Fruit fly (Drosophila melanogaster) whole organism, pupa: ENCODE measurements around the gene CG17154.

ENCODE experiments used
- CG10348 ChIP-seq: fragments of 200-800 bp; sonication (Bioruptor generic); IDR thresholded peaks from 2 replicates; pipeline ENCODE4 v1.3.6; 2022; ENCODE audit warnings: missing biosample characterization, missing genetic modification characterization
- CG12605 ChIP-seq: fragments of 200-800 bp; sonication (Bioruptor generic); IDR thresholded peaks from 2 replicates; pipeline ENCODE4 v1.3.6; 2022; ENCODE audit warnings: missing biosample characterization, missing genetic modification characterization
- CG13204 ChIP-seq: fragments of 200-800 bp; sonication (Bioruptor generic); optimal IDR thresholded peaks from 2 replicates; lab custom pipeline; 2018; ENCODE audit warnings: missing biosample characterization, mild to moderate bottlenecking, missing genetic modification characterization, moderate library complexity
- CG14655 ChIP-seq: fragments of 200-800 bp; sonication (Bioruptor generic); optimal IDR thresholded peaks from 3 replicates; lab custom pipeline; 2017; ENCODE audit warnings: mild to moderate bottlenecking, missing biosample characterization, missing genetic modification reagents, missing genetic modification characterization
- CG15710 ChIP-seq: fragments of 200-800 bp; sonication (Bioruptor generic); optimal IDR thresholded peaks from 2 replicates; lab custom pipeline; 2018; ENCODE audit warnings: missing biosample characterization, mild to moderate bottlenecking, missing genetic modification characterization, moderate library complexity
- CG17806 ChIP-seq: fragments of 200-800 bp; sonication (Bioruptor generic); optimal IDR thresholded peaks from 2 replicates; lab custom pipeline; 2018; ENCODE audit warnings: missing biosample characterization, mild to moderate bottlenecking, missing genetic modification characterization, moderate library complexity
- CG32121 ChIP-seq: fragments of 200-800 bp; sonication (Bioruptor generic); IDR thresholded peaks from 2 replicates; pipeline ENCODE4 v1.3.6; 2022; ENCODE audit warnings: missing biosample characterization, missing genetic modification characterization
- CG34367 ChIP-seq: fragments of 200-800 bp; sonication (Bioruptor generic); optimal IDR thresholded peaks from 2 replicates; lab custom pipeline; 2018; ENCODE audit warnings: missing biosample characterization, mild to moderate bottlenecking, missing genetic modification characterization
- CG4496 ChIP-seq: fragments of 200-800 bp; sonication (Bioruptor generic); IDR thresholded peaks from 3 replicates; pipeline ENCODE4 v1.3.6; 2022; ENCODE audit warnings: missing biosample characterization, missing genetic modification characterization
- CG8159 ChIP-seq: fragments of 200-800 bp; sonication (Bioruptor generic); optimal IDR thresholded peaks from 3 replicates; lab custom pipeline; 2018; ENCODE audit warnings: missing biosample characterization, mild to moderate bottlenecking, missing genetic modification characterization, moderate library complexity
- CG8301 ChIP-seq: fragments of 200-800 bp; sonication (Bioruptor generic); optimal IDR thresholded peaks from 2 replicates; lab custom pipeline; 2018; ENCODE audit warnings: missing biosample characterization, mild to moderate bottlenecking, missing genetic modification characterization
- CG9948 ChIP-seq: fragments of 200-800 bp; sonication (Bioruptor generic); optimal IDR thresholded peaks from 2 replicates; lab custom pipeline; 2018; ENCODE audit warnings: missing biosample characterization, mild to moderate bottlenecking, missing genetic modification characterization, moderate library complexity
- D1 ChIP-seq: fragments of 200-800 bp; sonication (Bioruptor generic); optimal IDR thresholded peaks from 2 replicates; lab custom pipeline; 2018; ENCODE audit warnings: missing biosample characterization, mild to moderate bottlenecking, missing genetic modification characterization, moderate library complexity
- EcR ChIP-seq: fragments of 200-800 bp; sonication (Bioruptor generic); optimal IDR thresholded peaks from 3 replicates; lab custom pipeline; 2019; ENCODE audit warnings: missing biosample characterization, missing genetic modification characterization, mild to moderate bottlenecking, moderate library complexity, missing genetic modification reagents
- Ets98B ChIP-seq: fragments of 200-800 bp; sonication (Bioruptor generic); IDR thresholded peaks from 2 replicates; pipeline ENCODE4 v1.3.6; 2022; ENCODE audit warnings: missing biosample characterization, missing genetic modification characterization
- Pif1A ChIP-seq: fragments of 200-800 bp; sonication (Bioruptor generic); optimal IDR thresholded peaks from 3 replicates; lab custom pipeline; 2016; ENCODE audit warnings: missing biosample characterization, missing genetic modification characterization
- Pif1B ChIP-seq: fragments of 200-800 bp; sonication (Bioruptor generic); optimal IDR thresholded peaks from 3 replicates; lab custom pipeline; 2016; ENCODE audit warnings: missing biosample characterization, missing genetic modification characterization
- Snoo ChIP-seq: fragments of 200-800 bp; sonication (Bioruptor generic); optimal IDR thresholded peaks from 3 replicates; lab custom pipeline; 2017; ENCODE audit warnings: missing biosample characterization, mild to moderate bottlenecking, missing genetic modification characterization, inconsistent platforms
- fd96Ca ChIP-seq: fragments of 200-800 bp; sonication (Bioruptor generic); IDR thresholded peaks from 3 replicates; pipeline ENCODE4 v1.3.6; 2022; ENCODE audit warnings: missing biosample characterization, missing genetic modification characterization
- gl ChIP-seq: fragments of 200-800 bp; sonication (Bioruptor generic); optimal IDR thresholded peaks from 2 replicates; lab custom pipeline; 2018; ENCODE audit warnings: missing biosample characterization, mild to moderate bottlenecking, missing genetic modification characterization
- rn ChIP-seq: fragments of 200-800 bp; sonication (Bioruptor generic); IDR thresholded peaks from 2 replicates; pipeline ENCODE4 v1.3.6; 2022; ENCODE audit warnings: missing biosample characterization, missing genetic modification characterization

The CG17154 gene

dm6 chr3L:12107378-12107777 is 19.0 kb downstream of the CG17154 start:
- TF ChIP-seq fd96Ca (GFP tag; lab: Robert Waterston, UW) (no peak), gl (tag; lab: Kevin White, UChicago) (no peak), CG8301 (tag; lab: Kevin White, UChicago) (no peak), D1 (tag; lab: Kevin White, UChicago) (no peak), CG13204 (no peak), CG17806 (tag; lab: Kevin White, UChicago) (no peak), Pif1A (GFP tag; lab: Kevin White, UChicago) (no peak), CG9948 (no peak), CG15710 (tag; lab: Kevin White, UChicago) (no peak), CG32121 (GFP tag; lab: Robert Waterston, UW) (no peak), Pif1B (GFP tag; lab: Kevin White, UChicago) (no peak), CG10348 (no peak), EcR (no peak), CG12605 (GFP tag; lab: Robert Waterston, UW) (no peak)

- no peak for TF ChIP-seq D1 (tag; lab: Kevin White, UChicago)
- no peak for TF ChIP-seq gl (tag; lab: Kevin White, UChicago)
- peak; percentile 37 for TF ChIP-seq CG8159 (tag; lab: Kevin White, UChicago)
- peak; percentile 56 for TF ChIP-seq CG14655 (GFP tag; lab: Kevin White, UChicago)
- TF ChIP-seq EcR = no peak
Measured at dm6 chr3L:12108515-12108914, 20.1 kb downstream of the CG17154 start.

dm6 chr3L:12109045-12109632 is 20.7 kb downstream of the CG17154 start:
- TF ChIP-seq CG8301 (tag; lab: Kevin White, UChicago) (peak; percentile 61), CG13204 (peak; percentile 49), EcR (peak; percentile 68), rn (GFP tag; lab: Robert Waterston, UW) (no peak), Pif1B (GFP tag; lab: Kevin White, UChicago) (peak; percentile 16), CG17806 (tag; lab: Kevin White, UChicago) (peak; percentile 40), CG12605 (GFP tag; lab: Robert Waterston, UW) (no peak), Ets98B (GFP tag; lab: Robert Waterston, UW) (no peak; the same call in 1 of the 2 replicates), CG8159 (tag; lab: Kevin White, UChicago) (no peak), CG10348 (no peak), fd96Ca (GFP tag; lab: Robert Waterston, UW) (peak; percentile 53; the same call in 2 of the 3 replicates), Snoo (tag; lab: Kevin White, UChicago) (no peak), CG14655 (GFP tag; lab: Kevin White, UChicago) (peak; percentile 73), Pif1A (GFP tag; lab: Kevin White, UChicago) (peak; percentile 42), CG15710 (tag; lab: Kevin White, UChicago) (peak; percentile 31), D1 (tag; lab: Kevin White, UChicago) (no peak), CG9948 (peak; percentile 23), CG34367 (tag; lab: Kevin White, UChicago) (no peak), CG4496 (GFP tag; lab: Robert Waterston, UW) (peak; percentile 10; the same call in 1 of the 3 replicates), gl (tag; lab: Kevin White, UChicago) (no peak), CG32121 (GFP tag; lab: Robert Waterston, UW) (peak; percentile 62)

- TF ChIP-seq CG34367 (tag; lab: Kevin White, UChicago) = peak; percentile 77
- no peak for TF ChIP-seq CG32121 (GFP tag; lab: Robert Waterston, UW)
- TF ChIP-seq CG15710 (tag; lab: Kevin White, UChicago) = peak; percentile 86
- no peak for TF ChIP-seq CG4496 (GFP tag; lab: Robert Waterston, UW)
- TF ChIP-seq CG8159 (tag; lab: Kevin White, UChicago) = peak; percentile 90
- TF ChIP-seq CG17806 (tag; lab: Kevin White, UChicago) = peak; percentile 84
- no peak; the same call in 1 of the 2 replicates for TF ChIP-seq Ets98B (GFP tag; lab: Robert Waterston, UW)
- peak; percentile 44; the same call in 1 of the 2 replicates for TF ChIP-seq CG12605 (GFP tag; lab: Robert Waterston, UW)
- TF ChIP-seq EcR = peak; percentile 96
- peak; percentile 85 for TF ChIP-seq Snoo (tag; lab: Kevin White, UChicago)
- TF ChIP-seq Pif1B (GFP tag; lab: Kevin White, UChicago) = peak; percentile 64
- peak; percentile 36 for TF ChIP-seq CG13204
- TF ChIP-seq Pif1A (GFP tag; lab: Kevin White, UChicago) = peak; percentile 61
- TF ChIP-seq rn (GFP tag; lab: Robert Waterston, UW) = peak; percentile 60; the same call in 1 of the 2 replicates
- TF ChIP-seq D1 (tag; lab: Kevin White, UChicago) = peak; percentile 92
- peak; percentile 81 for TF ChIP-seq CG14655 (GFP tag; lab: Kevin White, UChicago)
- peak; percentile 65 for TF ChIP-seq CG8301 (tag; lab: Kevin White, UChicago)
- TF ChIP-seq CG10348 = no peak
- TF ChIP-seq CG9948 = peak; percentile 91
- no peak for TF ChIP-seq fd96Ca (GFP tag; lab: Robert Waterston, UW)
Measured at dm6 chr3L:12111081-12111958, 22.9 kb downstream of the CG17154 start.

- TF ChIP-seq CG8301 (tag; lab: Kevin White, UChicago) (peak; percentile 38), CG15710 (tag; lab: Kevin White, UChicago) (peak; percentile 39), CG14655 (GFP tag; lab: Kevin White, UChicago) (peak; percentile 59), Snoo (tag; lab: Kevin White, UChicago) (no peak), CG8159 (tag; lab: Kevin White, UChicago) (peak; percentile 73), CG9948 (peak; percentile 55), Ets98B (GFP tag; lab: Robert Waterston, UW) (no peak), CG17806 (tag; lab: Kevin White, UChicago) (peak; percentile 47)
Measured at dm6 chr3L:12112967-12113366, 24.5 kb downstream of the CG17154 start.
